Fruit fly (Drosophila melanogaster): Measurements from ENCODE around the gene EMC1.

Gene EMC1

DNA sequence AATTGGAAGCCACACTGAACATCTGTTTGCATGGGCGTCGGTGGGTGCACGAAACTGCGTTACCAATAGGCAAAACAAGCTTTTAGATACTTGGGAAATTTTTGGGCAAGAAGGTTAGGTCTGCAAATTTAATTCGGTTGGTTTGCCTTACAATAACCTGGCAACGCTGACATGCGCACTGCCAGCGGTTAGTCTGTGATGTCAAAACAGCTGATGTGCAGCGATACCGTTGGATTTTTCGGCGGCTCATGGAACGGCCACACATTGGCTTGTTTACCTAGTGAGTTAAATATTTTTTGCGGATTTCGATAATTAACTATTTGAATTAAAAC is 20.3 kb downstream of the EMC1 start, which contains the start of gene ArgRS-m (continued):
- TF ChIP-seq Gsc (GFP tag; IDR thresholded peaks at IDR 0.05) (no peak), sug (tag; optimal IDR thresholded peaks at IDR 0.05) (peak; percentile 44), CG3281 (GFP tag; optimal IDR thresholded peaks at IDR 0.05) (peak; percentile 15), chif (GFP tag; optimal IDR thresholded peaks at IDR 0.05) (peak in 1 of 2 experiments; percentile 9), CG3407 (GFP tag; optimal IDR thresholded peaks at IDR 0.05) (peak; percentile 25), Sin3A (optimal IDR thresholded peaks at IDR 0.05) (peak; percentile 76)

dm6 chr3R:7886167-7886858 is 20.9 kb downstream of the EMC1 start, which contains the start of gene CG17816:
TSS of gene CG17816 (minus strand) at chr3R:7886733.
- peak; percentile 19 for TF ChIP-seq MESR4 (GFP tag; optimal IDR thresholded peaks at IDR 0.05)
- no peak for TF ChIP-seq CG4360 (GFP tag; IDR thresholded peaks at IDR 0.05)
- peak; percentile 43 for TF ChIP-seq nom (GFP tag; optimal IDR thresholded peaks at IDR 0.05)
- peak; percentile 71; the same call in 1 of the 2 replicates for TF ChIP-seq onecut (GFP tag; IDR thresholded peaks at IDR 0.05)
- peak; percentile 80 for TF ChIP-seq Deaf1 (tag; optimal IDR thresholded peaks at IDR 0.05)
- TF ChIP-seq CG15601 (tag; optimal IDR thresholded peaks at IDR 0.05): peak; percentile 13
- TF ChIP-seq TFAM (GFP tag; optimal IDR thresholded peaks at IDR 0.05): no peak
- no peak for TF ChIP-seq insv (GFP tag; optimal IDR thresholded peaks at IDR 0.05)
- peak; percentile 25 for TF ChIP-seq CG11723 (GFP tag; optimal IDR thresholded peaks at IDR 0.05)
- peak; percentile 20 for TF ChIP-seq CG5180 (GFP tag; optimal IDR thresholded peaks at IDR 0.05)
- no peak for TF ChIP-seq MTF-1 (GFP tag; optimal IDR thresholded peaks at IDR 0.05; ENCODE audit: borderline replicate concordance)
- TF ChIP-seq Lim3 (GFP tag; IDR thresholded peaks at IDR 0.05): no peak
- TF ChIP-seq CG9437 (GFP tag; optimal IDR thresholded peaks at IDR 0.05): no peak
- TF ChIP-seq CG13123 (GFP tag; optimal IDR thresholded peaks at IDR 0.05): no peak
- TF ChIP-seq Adf1 (GFP tag; IDR thresholded peaks at IDR 0.05): peak; percentile 84
- peak; percentile 44 for TF ChIP-seq CG13894 (tag; optimal IDR thresholded peaks at IDR 0.05)
- peak; percentile 85 for TF ChIP-seq p53 (GFP tag; optimal IDR thresholded peaks at IDR 0.05)
- TF ChIP-seq Trl (optimal IDR thresholded peaks at IDR 0.05): peak in 1 of 2 experiments; percentile 11
- TF ChIP-seq Trl (GFP tag; optimal IDR thresholded peaks at IDR 0.05): no peak
- TF ChIP-seq wek (GFP tag; optimal IDR thresholded peaks at IDR 0.05): no peak
- no peak for TF ChIP-seq tio (GFP tag; optimal IDR thresholded peaks at IDR 0.05)
- TF ChIP-seq disco-r (GFP tag; optimal IDR thresholded peaks at IDR 0.05): no peak
- TF ChIP-seq Pdp1 (GFP tag; optimal IDR thresholded peaks at IDR 0.05): peak in 1 of 2 experiments; percentile 42
- peak; percentile 43 for TF ChIP-seq HHEX (GFP tag; optimal IDR thresholded peaks at IDR 0.05)
- peak; percentile 30 for TF ChIP-seq oc (tag; optimal IDR thresholded peaks at IDR 0.05)
- peak; percentile 37 for TF ChIP-seq phol (tag; optimal IDR thresholded peaks at IDR 0.05)
- TF ChIP-seq so (GFP tag; IDR thresholded peaks at IDR 0.05): 0 out of 3 replicates have a peak, but pooled peaks have one; percentile 7
- peak; percentile 37 for TF ChIP-seq scrt (GFP tag; optimal IDR thresholded peaks at IDR 0.05)
- no peak for TF ChIP-seq sqz (GFP tag; optimal IDR thresholded peaks at IDR 0.05)
- TF ChIP-seq CG8290 (GFP tag; optimal IDR thresholded peaks at IDR 0.05): no peak
- peak in 1 of 2 experiments; percentile 33 for TF ChIP-seq CG8290 (tag; optimal IDR thresholded peaks at IDR 0.05)
- no peak for TF ChIP-seq CG18764 (GFP tag; optimal IDR thresholded peaks at IDR 0.05)
- 0 out of 3 replicates have a peak, but pooled peaks have one; percentile 12 for TF ChIP-seq CG34422 (GFP tag; IDR thresholded peaks at IDR 0.05)
- TF ChIP-seq Doc3 (GFP tag; IDR thresholded peaks at IDR 0.05; ENCODE audit: partially characterized antibody): no peak
- TF ChIP-seq gsb-n (tag; optimal IDR thresholded peaks at IDR 0.05): no peak
- peak; percentile 28 for TF ChIP-seq CG8478 (optimal IDR thresholded peaks at IDR 0.05)
- peak; percentile 96 for TF ChIP-seq CG10431 (GFP tag; optimal IDR thresholded peaks at IDR 0.05)
- no peak for TF ChIP-seq pho (GFP tag; optimal IDR thresholded peaks at IDR 0.05)
- peak in 1 of 2 experiments; percentile 20 for TF ChIP-seq bsh (GFP tag; optimal IDR thresholded peaks at IDR 0.05)
- peak; percentile 78 for TF ChIP-seq Jarid2 (GFP tag; optimal IDR thresholded peaks at IDR 0.05)
- TF ChIP-seq CG4854 (GFP tag; optimal IDR thresholded peaks at IDR 0.05): no peak
- no peak for TF ChIP-seq bowl (GFP tag; IDR thresholded peaks at IDR 0.05)
- TF ChIP-seq Ets65A (GFP tag): peak; percentile 71

Data from whole organism, embryonic.